Fruit fly (Drosophila melanogaster): Measurements from ENCODE around the gene CG12511.

CG12511 gene

DNA sequence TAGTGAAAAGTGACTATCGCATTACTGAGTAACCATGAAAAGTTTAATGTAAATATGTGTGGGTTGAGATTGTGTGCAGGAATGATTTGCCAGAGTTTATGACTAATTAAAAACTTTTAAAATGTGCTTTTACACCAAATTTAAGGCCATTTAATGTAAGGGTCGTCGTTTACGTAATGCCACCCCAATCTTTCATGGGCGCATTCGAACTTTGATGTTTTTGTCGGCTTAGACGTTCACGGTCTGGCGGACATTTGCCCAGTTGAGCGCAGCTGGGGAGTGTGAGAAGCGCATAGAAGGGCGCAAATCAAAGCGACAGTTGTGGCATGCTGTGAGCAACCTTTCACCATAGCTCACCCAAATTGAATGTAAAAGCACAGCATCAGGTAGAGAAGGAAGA, at the start of gene CG12511:
CG12511 (plus strand) TSS at position 301 of the 400 bp plus-strand sequence.
- TF ChIP-seq CG8478 (optimal IDR thresholded peaks at IDR 0.05), result no peak
- TF ChIP-seq CTCF (optimal IDR thresholded peaks at IDR 0.05), result no peak

DNA sequence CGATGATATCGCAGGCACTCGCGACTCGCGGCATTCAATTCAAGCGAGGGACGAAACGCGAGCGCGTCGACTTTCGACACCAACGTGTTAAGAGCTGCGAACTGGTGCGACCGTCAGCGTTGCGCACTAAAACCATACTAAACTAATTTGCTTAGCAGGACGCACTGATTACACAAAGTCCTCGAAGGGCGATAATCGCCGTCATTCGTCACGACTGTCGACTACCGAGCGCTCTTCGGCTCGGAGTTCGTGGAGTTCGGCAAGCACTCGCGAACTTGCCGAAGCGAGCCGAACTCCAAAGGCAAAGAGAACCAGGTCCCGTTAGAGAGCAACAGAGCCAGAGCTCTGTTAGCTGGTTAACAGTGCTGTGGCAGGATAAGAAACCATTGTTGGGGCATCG, 20.0 kb upstream of the CG12511 start, which contains the start of gene DIP-theta:
DIP-theta (minus strand) TSS at position 146 of the 400 bp plus-strand sequence.
- TF ChIP-seq CG8478 (optimal IDR thresholded peaks at IDR 0.05) (no peak), CTCF (optimal IDR thresholded peaks at IDR 0.05) (no peak)

DNA sequence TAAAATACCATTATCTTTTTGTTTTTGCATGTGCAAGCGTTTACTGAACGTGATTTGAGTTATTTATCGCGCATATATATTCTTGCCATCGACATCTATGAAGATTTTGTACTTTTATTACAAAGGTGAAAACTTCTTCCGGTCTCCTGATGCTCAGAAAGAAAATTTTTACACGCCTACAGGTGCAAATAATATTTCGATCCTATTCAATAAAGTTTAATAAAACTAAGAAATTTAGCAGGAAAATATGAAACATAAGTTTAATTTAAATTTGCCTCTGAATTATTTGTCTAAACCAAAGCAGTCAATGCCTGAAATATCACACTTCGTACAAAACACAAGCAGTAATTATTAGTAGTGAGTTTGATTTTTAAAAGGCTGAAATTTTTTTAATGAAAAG, 15.8 kb upstream of the CG12511 start, which contains the start of gene Hsp60C:
Hsp60C (plus strand) TSS at position 301 of the 400 bp plus-strand sequence.
- TF ChIP-seq CG8478 (optimal IDR thresholded peaks at IDR 0.05) (no peak), CTCF (optimal IDR thresholded peaks at IDR 0.05) (no peak)

DNA sequence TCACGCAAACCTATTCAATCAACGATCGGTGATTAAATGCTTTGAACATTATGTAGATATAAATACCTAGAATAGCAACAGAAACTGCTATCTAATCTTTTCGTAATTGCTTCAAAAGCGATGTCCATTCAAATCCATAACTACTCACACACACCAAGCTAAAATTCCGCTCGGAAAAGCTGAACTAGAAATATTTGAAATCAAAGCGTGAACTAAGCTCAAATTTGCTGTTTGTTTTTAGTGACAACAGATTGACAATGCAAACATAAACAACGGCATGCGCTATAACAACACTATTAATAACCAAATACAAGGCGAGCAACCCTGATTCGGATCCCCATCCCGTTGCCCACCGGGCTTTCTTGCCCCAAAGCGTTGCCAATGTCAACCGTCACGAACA, 27.7 kb downstream of the CG12511 start, which contains the start of gene CG7236:
CG7236 (plus strand) TSS at position 301 of the 400 bp plus-strand sequence.
- TF ChIP-seq CG8478 (optimal IDR thresholded peaks at IDR 0.05) (no peak), CTCF (optimal IDR thresholded peaks at IDR 0.05) (no peak)

DNA sequence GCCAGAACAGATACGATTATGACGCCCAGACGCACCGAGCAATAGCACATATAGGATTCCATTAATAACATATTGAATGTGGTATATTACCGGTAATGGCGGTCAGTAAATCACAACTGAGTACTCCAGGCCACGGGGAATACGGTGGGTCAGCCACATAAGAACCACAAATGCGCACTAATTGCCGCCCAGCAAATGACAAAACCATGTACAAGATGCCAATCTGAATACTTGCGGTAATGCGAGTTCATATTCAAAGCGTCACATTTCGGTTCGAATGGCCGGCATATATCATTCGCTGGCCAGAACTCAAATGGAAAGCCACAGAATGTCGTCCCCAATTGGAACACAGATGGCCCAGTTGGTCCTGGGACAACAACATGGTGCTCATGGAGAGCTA, 38.2 kb downstream of the CG12511 start, which contains the start of the genes CG14007 and CG34011:
CG14007 (minus strand) TSS at position 101 of the 400 bp plus-strand sequence.
CG34011 (plus strand) TSS at position 122 of the 400 bp plus-strand sequence.
- TF ChIP-seq CTCF (optimal IDR thresholded peaks at IDR 0.05) (no peak), CG8478 (optimal IDR thresholded peaks at IDR 0.05) (no peak)

DNA sequence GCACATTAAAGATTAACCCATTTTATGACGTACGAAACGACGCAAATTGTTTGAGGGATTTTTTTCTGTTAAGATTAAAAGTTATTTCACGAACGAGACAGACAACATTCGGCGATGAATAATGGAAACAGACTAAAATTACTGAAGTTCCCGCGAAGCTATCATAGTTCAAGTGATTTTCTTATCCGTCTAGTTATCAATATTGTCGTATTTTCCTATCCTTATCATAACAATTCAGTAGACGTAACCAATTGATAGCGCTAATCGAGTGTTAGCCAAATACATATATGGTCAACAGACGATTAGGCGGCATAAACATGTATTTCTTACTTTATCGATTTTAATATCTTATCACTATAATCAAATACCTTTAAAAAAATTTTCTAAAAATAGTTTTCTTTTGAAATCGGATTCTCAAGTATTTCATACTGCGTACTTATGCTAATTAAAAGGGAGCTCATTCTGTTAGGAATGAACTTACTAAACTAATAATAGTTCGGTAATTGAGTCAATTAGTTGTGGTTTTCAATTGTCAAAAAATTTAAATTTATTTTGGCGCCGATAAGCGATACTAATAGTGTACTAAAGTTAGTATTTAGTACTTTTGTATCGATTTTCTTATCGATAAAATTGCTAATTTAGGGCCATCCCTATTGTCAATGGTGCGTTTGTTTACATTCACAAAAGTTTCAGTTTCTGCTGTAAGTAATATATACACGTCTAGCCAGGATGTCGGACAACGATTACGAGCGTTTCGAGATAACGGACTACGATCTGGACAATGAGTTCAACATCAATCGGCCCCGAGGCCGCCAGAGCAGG, 42.2 kb downstream of the CG12511 start, which contains the start of the genes CG11149 and sip1:
CG11149 (minus strand) TSS at position 493 of the 822 bp plus-strand sequence.
sip1 (plus strand) TSS at position 645 of the 822 bp plus-strand sequence.
- no peak for TF ChIP-seq CG8478 (optimal IDR thresholded peaks at IDR 0.05)
- no peak for TF ChIP-seq CTCF (optimal IDR thresholded peaks at IDR 0.05)

DNA sequence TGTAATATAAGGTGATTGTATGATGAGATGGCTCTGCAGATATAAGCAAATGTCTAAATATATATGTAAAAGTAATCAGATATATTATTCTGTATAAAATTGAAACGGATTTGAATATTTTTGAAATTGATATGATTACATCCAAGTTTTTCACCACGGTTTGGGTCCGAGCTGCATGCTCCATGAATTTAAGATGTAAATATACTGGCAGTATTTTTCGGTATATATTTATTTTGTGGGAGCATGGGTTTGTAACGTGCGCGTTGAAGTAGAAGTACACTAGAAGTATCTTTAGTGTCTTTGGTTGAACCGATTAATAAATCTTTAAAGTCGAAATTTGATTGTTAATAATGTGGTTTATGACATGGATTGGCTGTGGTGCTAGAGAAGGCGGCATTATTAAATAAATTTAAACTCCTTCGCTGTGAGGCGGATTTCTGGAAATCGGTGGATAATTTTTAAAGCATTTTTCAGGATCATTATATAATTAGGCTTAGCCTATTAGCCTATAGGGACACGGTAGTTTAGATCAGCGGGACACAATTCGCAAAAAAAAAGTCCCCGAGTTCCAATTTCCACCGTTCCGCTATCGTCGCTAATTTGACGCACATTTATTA, 45.6 kb downstream of the CG12511 start:
- TF ChIP-seq CG8478 (optimal IDR thresholded peaks at IDR 0.05) (no peak), CTCF (optimal IDR thresholded peaks at IDR 0.05) (peak; percentile 32 to 60)

DNA sequence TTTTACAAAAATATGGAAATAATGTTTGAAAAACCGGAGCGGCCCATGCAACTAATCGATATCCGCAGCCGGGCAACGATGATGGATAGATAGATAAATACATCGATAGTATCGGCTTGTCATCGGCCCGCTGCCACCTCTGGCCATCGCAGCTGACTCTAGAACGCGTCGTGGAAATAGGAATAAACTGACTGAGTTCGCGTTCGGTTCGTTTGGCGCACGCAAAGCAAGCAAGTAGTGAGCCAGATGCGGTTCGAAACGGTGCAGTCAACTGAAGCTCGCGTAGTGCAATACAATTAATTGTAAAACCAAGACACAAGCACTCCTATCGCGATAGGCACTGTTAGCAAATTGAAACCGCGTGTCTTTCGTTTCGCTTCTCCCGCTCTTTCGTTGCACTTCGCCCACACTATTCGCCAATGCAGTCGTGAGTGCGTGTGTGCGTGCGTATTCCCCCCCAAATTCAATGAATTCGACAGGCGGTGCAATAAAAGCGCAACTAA, 46.2 kb downstream of the CG12511 start, which contains the start of gene CG11030:
CG11030 (plus strand) TSS at position 136 of the 503 bp plus-strand sequence.
- no peak for TF ChIP-seq CG8478 (optimal IDR thresholded peaks at IDR 0.05)
- TF ChIP-seq CTCF (optimal IDR thresholded peaks at IDR 0.05), result peak; percentile 13 to 30

DNA sequence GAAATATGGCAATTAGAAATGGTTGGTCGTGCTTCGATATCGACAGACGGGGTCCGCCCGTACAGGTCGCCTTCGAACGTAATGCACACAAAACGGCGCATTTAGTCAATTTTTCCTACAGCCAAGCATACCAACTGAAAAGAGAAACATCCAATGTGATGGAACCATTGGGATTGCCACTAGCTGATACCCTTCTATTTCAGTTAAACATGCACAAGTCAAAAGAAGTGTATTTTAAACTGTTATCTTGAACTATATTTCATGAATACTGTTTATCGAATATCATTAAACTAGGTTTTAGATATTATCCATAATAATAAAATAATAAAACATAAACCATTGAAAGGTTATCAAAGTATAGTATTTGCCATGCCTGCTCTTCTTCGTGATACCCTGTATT, 47.7 kb downstream of the CG12511 start:
- no peak for TF ChIP-seq CG8478 (optimal IDR thresholded peaks at IDR 0.05)

DNA sequence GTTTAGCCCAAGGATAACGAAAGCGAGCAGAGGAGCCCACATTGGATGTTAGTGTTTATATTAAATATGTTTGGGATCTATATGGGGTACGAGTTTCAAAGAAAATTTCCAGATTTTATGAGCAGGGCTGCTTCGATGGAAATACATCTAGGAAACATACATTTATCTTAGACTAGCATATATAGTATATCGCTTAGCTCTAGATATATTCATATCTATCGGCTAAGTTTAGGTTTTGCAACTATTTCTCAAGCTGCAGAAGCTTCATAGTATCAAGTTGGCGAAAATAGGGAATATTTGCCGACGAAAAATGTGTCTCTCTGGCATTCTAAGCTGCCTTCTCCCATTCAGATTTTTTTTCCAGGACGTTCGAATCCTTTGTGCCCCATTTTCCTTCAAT, 50.3 kb downstream of the CG12511 start, which contains the start of gene CG14006:
CG14006 (minus strand) TSS at position 101 of the 400 bp plus-strand sequence.
- TF ChIP-seq CTCF (optimal IDR thresholded peaks at IDR 0.05) (no peak), CG8478 (optimal IDR thresholded peaks at IDR 0.05) (no peak)

Data from S2 (cell line).